Worm (Caenorhabditis elegans) whole organism, young adult: ENCODE data around the gene ZK666.11.

Source experiments
- B0336.3 ChIP-seq: fragments of 200-800 bp; sonication (Bioruptor generic); IDR thresholded peaks from 2 replicates; pipeline ENCODE4 v1.3.6; 2022; ENCODE audit warnings: missing genetic modification characterization, missing compliant biosample characterization
- ets-4 ChIP-seq: fragments of 200-800 bp; sonication (Bioruptor generic); optimal IDR thresholded peaks from 2 replicates; lab custom pipeline; 2018; ENCODE audit warnings: mild to moderate bottlenecking, missing genetic modification characterization, missing compliant biosample characterization
- nfyb-1 ChIP-seq: fragments of 200-800 bp; sonication (Bioruptor generic); IDR thresholded peaks from 2 replicates; pipeline ENCODE4 v1.3.6; 2022; ENCODE audit warnings: missing genetic modification reagents, missing genetic modification characterization, missing compliant biosample characterization
- pha-4 ChIP-seq: fragments of 150-350 bp; sonication (generic microtip); optimal IDR thresholded peaks from 2 replicates; lab custom pipeline; 2014; ENCODE audit warnings: missing biosample characterization, missing genetic modification reagents, missing genetic modification characterization

ce11 chrII:10485640-10486039, 3.3 kb downstream of the ZK666.11 start:
- TF ChIP-seq B0336.3 (GFP tag; lab: Robert Waterston, UW) (no peak), ets-4 (GFP tag; lab: Kevin White, UChicago) (no peak), nfyb-1 (no peak), pha-4 (tag; lab: Kevin White, UChicago) (no peak)
